Fruit fly (Drosophila melanogaster): ENCODE measurements around the gene Pde9.

- TF ChIP-seq Hr83 (GFP tag; optimal IDR thresholded peaks at IDR 0.05; ENCODE audit: poor library complexity, severe bottlenecking) (no peak), usp (GFP tag; optimal IDR thresholded peaks at IDR 0.05) (no peak), brk (GFP tag; optimal IDR thresholded peaks at IDR 0.05) (no peak), jim (GFP tag; optimal IDR thresholded peaks at IDR 0.05) (no peak), dl (GFP tag; optimal IDR thresholded peaks at IDR 0.05; ENCODE audit: insufficient read depth in 1 of 2, partially characterized antibody in 2 of 2) (no peak), psq (GFP tag; optimal IDR thresholded peaks at IDR 0.05) (no peak)
These were observed 154.5 kb downstream of the Pde9 start for dm6 chrX:12742651-12743020.
